Worm (Caenorhabditis elegans): Measurements from ENCODE around the gene K08E5.5.

DNA sequence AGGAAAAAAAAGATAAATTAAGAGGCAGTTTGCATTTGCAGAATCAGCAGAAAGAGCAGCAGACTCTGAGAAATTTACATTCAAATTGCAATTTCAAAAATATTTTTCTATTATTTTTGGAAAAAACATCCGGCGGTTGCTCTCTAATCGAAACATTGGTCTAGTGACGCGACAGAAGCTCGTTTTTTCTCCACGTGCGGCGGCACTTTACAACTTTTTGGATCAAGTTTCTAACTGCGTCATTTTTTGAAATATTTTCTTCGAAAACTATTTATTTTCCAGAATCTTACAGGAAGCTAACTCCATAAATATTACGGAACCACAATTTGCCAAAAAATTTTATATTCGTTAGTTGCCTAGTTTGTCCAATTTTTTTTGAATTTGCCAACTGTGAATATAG lies 10.4 kb downstream of the K08E5.5 start:
- no peak for TF ChIP-seq nhr-2 (tag; optimal IDR thresholded peaks at IDR 0.05)
- TF ChIP-seq mep-1 (tag; optimal IDR thresholded peaks at IDR 0.05), result no peak
- no peak for TF ChIP-seq sptf-1 (tag; optimal IDR thresholded peaks at IDR 0.05)
- TF ChIP-seq mab-5 (tag; optimal IDR thresholded peaks at IDR 0.05), result no peak
- TF ChIP-seq cnd-1 (tag; optimal IDR thresholded peaks at IDR 0.05), result no peak
